Fruit fly (Drosophila melanogaster): Measurements from ENCODE around the gene Ask1.

The Ask1 gene

dm6 chr3R:19879470-19880052, at the start of gene Ask1:
TSS of gene Ask1 (plus strand) at chr3R:19879719.
- TF ChIP-seq CG17801 (GFP tag; optimal IDR thresholded peaks at IDR 0.05; ENCODE audit: partially characterized antibody): no peak

- TF ChIP-seq CG17801 (GFP tag; optimal IDR thresholded peaks at IDR 0.05; ENCODE audit: partially characterized antibody): no peak
Measured at dm6 chr3R:19830973-19831372, 48.5 kb upstream of the Ask1 start.

- no peak for TF ChIP-seq CG17801 (GFP tag; optimal IDR thresholded peaks at IDR 0.05; ENCODE audit: partially characterized antibody)
Measured at dm6 chr3R:19833546-19833945, 46.0 kb upstream of the Ask1 start.

dm6 chr3R:19833963-19834362, 45.6 kb upstream of the Ask1 start:
- no peak for TF ChIP-seq CG17801 (GFP tag; optimal IDR thresholded peaks at IDR 0.05; ENCODE audit: partially characterized antibody)

dm6 chr3R:19834982-19835381, 44.5 kb upstream of the Ask1 start:
- TF ChIP-seq CG17801 (GFP tag; optimal IDR thresholded peaks at IDR 0.05; ENCODE audit: partially characterized antibody): no peak

- peak; percentile 62 for TF ChIP-seq CG17801 (GFP tag; optimal IDR thresholded peaks at IDR 0.05; ENCODE audit: partially characterized antibody)
Measured at dm6 chr3R:19836687-19837086, 42.8 kb upstream of the Ask1 start, which contains the start of gene bnl. TSS of gene bnl (minus strand) at chr3R:19836817.

dm6 chr3R:19838925-19839601, 40.5 kb upstream of the Ask1 start:
- TF ChIP-seq CG17801 (GFP tag; optimal IDR thresholded peaks at IDR 0.05; ENCODE audit: partially characterized antibody): no peak

- TF ChIP-seq CG17801 (GFP tag; optimal IDR thresholded peaks at IDR 0.05; ENCODE audit: partially characterized antibody): no peak
Measured at dm6 chr3R:19840545-19840944, 39.0 kb upstream of the Ask1 start, which contains the start of gene CG31459. TSS of gene CG31459 (plus strand) at chr3R:19840845.

- TF ChIP-seq CG17801 (GFP tag; optimal IDR thresholded peaks at IDR 0.05; ENCODE audit: partially characterized antibody): no peak
Measured at dm6 chr3R:19843888-19844287, 35.6 kb upstream of the Ask1 start.

- TF ChIP-seq CG17801 (GFP tag; optimal IDR thresholded peaks at IDR 0.05; ENCODE audit: partially characterized antibody): no peak
Measured at dm6 chr3R:19846870-19847590, 32.5 kb upstream of the Ask1 start, which contains the start of gene MICU3. TSS of gene MICU3 (plus strand) at chr3R:19847311.

dm6 chr3R:19847591-19848256, 31.8 kb upstream of the Ask1 start:
- no peak for TF ChIP-seq CG17801 (GFP tag; optimal IDR thresholded peaks at IDR 0.05; ENCODE audit: partially characterized antibody)

dm6 chr3R:19858017-19858659, 21.4 kb upstream of the Ask1 start:
- TF ChIP-seq CG17801 (GFP tag; optimal IDR thresholded peaks at IDR 0.05; ENCODE audit: partially characterized antibody): peak; percentile 3

dm6 chr3R:19858944-19859343, 20.6 kb upstream of the Ask1 start:
- no peak for TF ChIP-seq CG17801 (GFP tag; optimal IDR thresholded peaks at IDR 0.05; ENCODE audit: partially characterized antibody)

dm6 chr3R:19859370-19860033, 20.0 kb upstream of the Ask1 start:
- no peak for TF ChIP-seq CG17801 (GFP tag; optimal IDR thresholded peaks at IDR 0.05; ENCODE audit: partially characterized antibody)

All from ovary, adult (tissue).